Worm (Caenorhabditis elegans) whole organism, L1 larva: Measurements from ENCODE around the gene D2096.5.
A peak's percentile ranks its signal among the peaks of the same experiment; 100 is the strongest.

Source experiments
- C04F5.9 ChIP-seq: sonication (generic microtip); optimal IDR thresholded peaks from 2 replicates; lab custom pipeline; 2016; ENCODE audit warnings: missing genetic modification characterization, missing compliant biosample characterization
- C34B4.2 ChIP-seq: sonication (generic microtip); optimal IDR thresholded peaks from 2 replicates; lab custom pipeline; 2017; ENCODE audit warnings: mild to moderate bottlenecking, missing genetic modification characterization, missing compliant biosample characterization
- Y116A8C.19 ChIP-seq: sonication (generic microtip); optimal IDR thresholded peaks from 2 replicates; lab custom pipeline; 2016; ENCODE audit warnings: missing compliant biosample characterization, missing genetic modification characterization, borderline replicate concordance
- ceh-82 ChIP-seq, 3 experiments: fragments of 150-350 bp in 1 of 3; sonication (generic microtip) in 2 of 3; optimal IDR thresholded peaks; 2 replicates each; lab custom pipeline; 2014 to 2017; ENCODE audit warnings: missing biosample characterization in 3 of 3, missing genetic modification characterization in 3 of 3
- ceh-90 ChIP-seq: sonication (generic microtip); optimal IDR thresholded peaks from 2 replicates; lab custom pipeline; 2016; ENCODE audit warnings: missing genetic modification characterization, missing compliant biosample characterization
- dpl-1 ChIP-seq, 3 experiments: fragments of 150-350 bp in 2 of 3; sonication (generic microtip) in 1 of 3; optimal IDR thresholded peaks; 2 replicates each; lab custom pipeline; 2014 to 2017; ENCODE audit warnings: missing biosample characterization in 3 of 3, missing genetic modification characterization in 3 of 3, missing genetic modification reagents in 3 of 3
- dsc-1 ChIP-seq: sonication (generic microtip); optimal IDR thresholded peaks from 2 replicates; lab custom pipeline; 2016; ENCODE audit warnings: mild to moderate bottlenecking, missing genetic modification characterization, missing compliant biosample characterization
- efl-1 ChIP-seq, 4 experiments: fragments of 150-350 bp; optimal IDR thresholded peaks in 3 of 4; peaks in 1 of 4; 1 replicate in 1 of 4; 2 replicates in 3 of 4; lab custom pipeline; 2014; ENCODE audit warnings: missing biosample characterization in 2 of 4, missing genetic modification characterization in 2 of 4, missing genetic modification reagents in 2 of 4
- efl-3 ChIP-seq: fragments of 200-800 bp; sonication (Bioruptor generic); optimal IDR thresholded peaks from 2 replicates; lab custom pipeline; 2018; ENCODE audit warnings: mild to moderate bottlenecking, missing genetic modification characterization, missing compliant biosample characterization
- egl-13 ChIP-seq: sonication (generic microtip); optimal IDR thresholded peaks from 2 replicates; lab custom pipeline; 2016; ENCODE audit warnings: missing genotype, missing genetic modification reagents, missing genetic modification characterization, missing compliant biosample characterization
- elt-3 ChIP-seq, 6 experiments: fragments of 150-350 bp in 1 of 6; sonication (generic microtip); optimal IDR thresholded peaks; 2 replicates each; lab custom pipeline; 2017 to 2018; ENCODE audit warnings: missing biosample characterization in 6 of 6, missing genetic modification characterization in 6 of 6, inconsistent platforms in 1 of 6
- fkh-10 ChIP-seq: sonication (generic microtip); optimal IDR thresholded peaks from 2 replicates; lab custom pipeline; 2017; ENCODE audit warnings: missing biosample characterization, missing genetic modification reagents, missing genetic modification characterization
- hlh-17 ChIP-seq: fragments of 200-800 bp; sonication (Bioruptor generic); optimal IDR thresholded peaks from 2 replicates; lab custom pipeline; 2018; ENCODE audit warnings: missing genetic modification characterization, mild to moderate bottlenecking, missing compliant biosample characterization, moderate library complexity, borderline replicate concordance
- isw-1 ChIP-seq: fragments of 200-800 bp; sonication (Bioruptor generic); IDR thresholded peaks from 2 replicates; pipeline ENCODE4 v1.3.6; 2022; ENCODE audit warnings: missing genetic modification characterization, missing compliant biosample characterization
- lin-14 ChIP-seq: fragments of 200-800 bp; sonication (Bioruptor generic); optimal IDR thresholded peaks from 2 replicates; lab custom pipeline; 2018; ENCODE audit warnings: mild to moderate bottlenecking, missing genetic modification characterization, moderate library complexity, missing compliant biosample characterization
- lin-35 ChIP-seq, 2 experiments: fragments of 150-350 bp; optimal IDR thresholded peaks; 2 replicates each; lab custom pipeline; 2014; ENCODE audit warnings: missing biosample characterization in 2 of 2, missing genetic modification characterization in 2 of 2, missing genetic modification reagents in 2 of 2
- lir-3 ChIP-seq: sonication (generic microtip); optimal IDR thresholded peaks from 2 replicates; lab custom pipeline; 2016; ENCODE audit warnings: mild to moderate bottlenecking, missing genetic modification characterization, moderate library complexity, missing compliant biosample characterization; ENCODE audit not compliant: poor library complexity
- mdl-1 ChIP-seq, 2 experiments: fragments of 150-350 bp; optimal IDR thresholded peaks; 2 replicates each; lab custom pipeline; 2014 to 2017; ENCODE audit warnings: missing biosample characterization in 2 of 2, missing genetic modification characterization in 2 of 2, inconsistent platforms in 1 of 2
- mef-2 ChIP-seq: fragments of 150-350 bp; optimal IDR thresholded peaks from 2 replicates; lab custom pipeline; 2014; ENCODE audit warnings: missing biosample characterization, missing genetic modification characterization
- nhr-11 ChIP-seq: fragments of 150-350 bp; optimal IDR thresholded peaks from 2 replicates; lab custom pipeline; 2014; ENCODE audit warnings: missing biosample characterization, missing genetic modification characterization
- nhr-19 ChIP-seq: fragments of 200-800 bp; sonication (Bioruptor generic); conservative IDR thresholded peaks from 2 replicates; pipeline ENCODE4 v1.3.6; 2022; ENCODE audit warnings: missing genetic modification characterization, missing compliant biosample characterization
- nhr-20 ChIP-seq: sonication (generic microtip); optimal IDR thresholded peaks from 2 replicates; lab custom pipeline; 2016; ENCODE audit warnings: mild to moderate bottlenecking, missing genetic modification characterization, missing compliant biosample characterization
- nhr-28 ChIP-seq: fragments of 150-350 bp; optimal IDR thresholded peaks from 2 replicates; lab custom pipeline; 2014; ENCODE audit warnings: missing biosample characterization, missing genetic modification characterization
- nhr-76 ChIP-seq: sonication (generic microtip); optimal IDR thresholded peaks from 2 replicates; lab custom pipeline; 2017; ENCODE audit warnings: missing biosample characterization, missing genetic modification characterization
- nhr-77 ChIP-seq: fragments of 150-350 bp; optimal IDR thresholded peaks from 2 replicates; lab custom pipeline; 2014; ENCODE audit warnings: missing biosample characterization, missing genetic modification characterization
- nhr-84 ChIP-seq: sonication (generic microtip); optimal IDR thresholded peaks from 2 replicates; lab custom pipeline; 2017; ENCODE audit warnings: missing biosample characterization, missing genetic modification characterization
- nhr-90 ChIP-seq: sonication (generic microtip); optimal IDR thresholded peaks from 2 replicates; lab custom pipeline; 2016; ENCODE audit warnings: mild to moderate bottlenecking, missing genetic modification characterization, missing compliant biosample characterization; ENCODE audit not compliant: poor library complexity
- pag-3 ChIP-seq: sonication (generic microtip); optimal IDR thresholded peaks from 2 replicates; lab custom pipeline; 2017; ENCODE audit warnings: missing genetic modification characterization, mild to moderate bottlenecking, missing compliant biosample characterization, antibody characterized with exemption, borderline replicate concordance; ENCODE audit not compliant: insufficient read depth
- pqm-1 ChIP-seq: sonication (generic microtip); optimal IDR thresholded peaks from 3 replicates; lab custom pipeline; 2017; ENCODE audit warnings: missing biosample characterization, missing genetic modification characterization
- snpc-4 ChIP-seq: fragments of 150-350 bp; optimal IDR thresholded peaks from 2 replicates; lab custom pipeline; 2014; ENCODE audit warnings: missing biosample characterization, missing genetic modification characterization
- snu-23 ChIP-seq: sonication (generic microtip); optimal IDR thresholded peaks from 2 replicates; lab custom pipeline; 2016; ENCODE audit warnings: missing genetic modification characterization, missing compliant biosample characterization
- sox-4 ChIP-seq: sonication (generic microtip); optimal IDR thresholded peaks from 2 replicates; lab custom pipeline; 2016; ENCODE audit warnings: missing genetic modification characterization, missing compliant biosample characterization
- unc-30 ChIP-seq: sonication (generic microtip); optimal IDR thresholded peaks from 2 replicates; lab custom pipeline; 2017; ENCODE audit warnings: missing biosample characterization, missing genetic modification characterization
- unc-62 ChIP-seq: fragments of 150-350 bp; optimal IDR thresholded peaks from 2 replicates; lab custom pipeline; 2014; ENCODE audit warnings: missing biosample characterization, missing genetic modification reagents, missing genetic modification characterization
- unc-98 ChIP-seq: fragments of 200-800 bp; sonication (Bioruptor generic); IDR thresholded peaks from 2 replicates; pipeline ENCODE4 v1.3.6; 2022; ENCODE audit warnings: missing genetic modification characterization, missing compliant biosample characterization
- xbp-1 ChIP-seq: sonication (generic microtip); optimal IDR thresholded peaks from 2 replicates; lab custom pipeline; 2016; ENCODE audit warnings: missing genetic modification characterization, missing compliant biosample characterization
- zag-1 ChIP-seq: fragments of 150-350 bp; optimal IDR thresholded peaks from 2 replicates; lab custom pipeline; 2014; ENCODE audit warnings: missing biosample characterization, missing genetic modification characterization
- ztf-11 ChIP-seq, 2 experiments: sonication (generic microtip); optimal IDR thresholded peaks; 2 replicates each; lab custom pipeline; 2016 to 2017; ENCODE audit warnings: missing genetic modification characterization in 2 of 2, missing biosample characterization in 1 of 2, missing compliant biosample characterization in 1 of 2
- ztf-4 ChIP-seq: fragments of 150-350 bp; optimal IDR thresholded peaks from 2 replicates; lab custom pipeline; 2014; ENCODE audit warnings: missing biosample characterization, missing genetic modification characterization

D2096.5 gene

DNA sequence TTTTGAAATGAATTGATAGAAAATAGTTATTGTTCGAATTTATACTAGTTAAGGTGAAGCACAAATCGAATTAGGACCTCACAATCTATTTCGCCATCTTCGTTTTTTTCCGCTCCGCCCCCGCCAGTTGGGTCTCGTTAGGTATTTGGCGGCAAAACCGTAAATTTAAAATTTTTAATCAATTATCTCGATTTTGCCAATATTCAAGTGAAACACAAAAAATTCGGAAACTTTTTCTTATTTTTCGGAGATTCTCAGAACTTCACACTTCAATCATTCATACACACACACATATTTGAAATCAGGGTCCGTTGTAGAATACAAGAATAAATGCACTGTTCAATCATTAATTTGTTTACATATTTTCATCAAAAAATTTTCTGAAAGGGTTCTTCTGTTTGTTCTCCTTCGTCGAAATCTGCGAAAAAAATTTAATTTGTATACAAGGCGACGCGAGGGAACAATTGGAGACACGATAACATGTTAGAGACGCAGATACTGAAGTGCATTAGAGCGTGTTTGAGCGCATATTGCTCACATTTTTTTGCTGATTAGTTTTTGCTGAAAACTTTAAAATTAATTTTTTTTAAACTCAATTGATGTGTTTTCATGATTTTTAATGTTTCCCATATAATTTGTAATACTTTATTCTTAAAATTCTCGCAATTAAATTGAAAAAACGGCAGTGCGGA lies at the start of gene D2096.5:
Gene D2096.5 (minus strand): TSS at position 51 of the 692 bp plus-strand sequence.
- TF ChIP-seq nhr-20 (tag; lab: Kevin White, UChicago) (no peak), pqm-1 (tag; lab: Kevin White, UChicago) (no peak), elt-3 (tag; optimal IDR thresholded peaks at IDR 0.05; lab: Kevin White, UChicago) (no peak), ceh-90 (tag; lab: Kevin White, UChicago) (no peak), C34B4.2 (tag; lab: Kevin White, UChicago) (no peak), efl-3 (GFP tag; lab: Kevin White, UChicago) (no peak), mef-2 (tag; lab: Kevin White, UChicago) (no peak), zag-1 (tag; lab: Kevin White, UChicago) (no peak), nhr-90 (no peak), unc-62 (GFP tag; lab: Kevin White, UChicago) (no peak), dpl-1 (GFP tag; optimal IDR thresholded peaks at IDR 0.05; lab: Kevin White, UChicago) (peak in 1 of 3 experiments; percentile 46), nhr-76 (tag; lab: Kevin White, UChicago) (no peak), efl-1 (optimal IDR thresholded peaks at IDR 0.05; lab: Kevin White, UChicago) (peak; percentile 37 to 52), efl-1 (GFP tag; optimal IDR thresholded peaks at IDR 0.05 in 1 of 2; lab: Kevin White, UChicago) (peak in 1 of 2 experiments; percentile 27), egl-13 (tag; lab: Kevin White, UChicago) (peak; percentile 34), lin-14 (GFP tag; lab: Kevin White, UChicago) (peak; percentile 59), sox-4 (tag; lab: Kevin White, UChicago) (no peak), nhr-19 (no peak), fkh-10 (GFP tag; lab: Kevin White, UChicago) (no peak), lin-35 (GFP tag; optimal IDR thresholded peaks at IDR 0.05; lab: Kevin White, UChicago) (peak in 1 of 2 experiments; percentile 47), xbp-1 (tag; lab: Kevin White, UChicago) (peak; percentile 13), snu-23 (peak; percentile 20), isw-1 (GFP tag; lab: Robert Waterston, UW) (no peak), ceh-82 (tag; optimal IDR thresholded peaks at IDR 0.05; lab: Kevin White, UChicago) (no peak)
- TF ChIP-seq, all 84 proteins: peak for 7

- no peak for TF ChIP-seq mdl-1 (tag; optimal IDR thresholded peaks at IDR 0.05; lab: Kevin White, UChicago)
- TF ChIP-seq snpc-4 (tag; lab: Kevin White, UChicago), result no peak
- no peak for TF ChIP-seq lir-3 (tag; lab: Kevin White, UChicago)
- TF ChIP-seq nhr-76 (tag; lab: Kevin White, UChicago), result no peak
- no peak for TF ChIP-seq C04F5.9
- TF ChIP-seq nhr-84, result no peak
- TF ChIP-seq ztf-4 (tag; lab: Kevin White, UChicago), result no peak
- TF ChIP-seq isw-1 (GFP tag; lab: Robert Waterston, UW), result no peak
- no peak for TF ChIP-seq unc-98
- no peak for TF ChIP-seq unc-30 (tag; lab: Kevin White, UChicago)
- no peak for TF ChIP-seq nhr-11 (tag; lab: Kevin White, UChicago)
- no peak for TF ChIP-seq Y116A8C.19 (tag; lab: Kevin White, UChicago)
- no peak for TF ChIP-seq nhr-77 (tag; lab: Kevin White, UChicago)
- TF ChIP-seq nhr-28 (tag; lab: Kevin White, UChicago), result no peak
- no peak for TF ChIP-seq ztf-11 (tag; optimal IDR thresholded peaks at IDR 0.05; lab: Kevin White, UChicago)
- no peak for TF ChIP-seq ceh-90 (tag; lab: Kevin White, UChicago)
- TF ChIP-seq dsc-1 (tag; lab: Kevin White, UChicago), result no peak
- TF ChIP-seq hlh-17 (GFP tag; lab: Kevin White, UChicago), result no peak
- no peak for TF ChIP-seq pqm-1 (tag; lab: Kevin White, UChicago)
- no peak for TF ChIP-seq pag-3 (tag; lab: Kevin White, UChicago)
These were observed 38.2 kb upstream of the D2096.5 start for ce11 chrIV:8397814-8398213.
